Worm (Caenorhabditis elegans): Measurements from ENCODE around the gene W06A7.4.
A peak's percentile ranks its signal among the peaks of the same experiment; 100 is the strongest.

The W06A7.4 gene

DNA sequence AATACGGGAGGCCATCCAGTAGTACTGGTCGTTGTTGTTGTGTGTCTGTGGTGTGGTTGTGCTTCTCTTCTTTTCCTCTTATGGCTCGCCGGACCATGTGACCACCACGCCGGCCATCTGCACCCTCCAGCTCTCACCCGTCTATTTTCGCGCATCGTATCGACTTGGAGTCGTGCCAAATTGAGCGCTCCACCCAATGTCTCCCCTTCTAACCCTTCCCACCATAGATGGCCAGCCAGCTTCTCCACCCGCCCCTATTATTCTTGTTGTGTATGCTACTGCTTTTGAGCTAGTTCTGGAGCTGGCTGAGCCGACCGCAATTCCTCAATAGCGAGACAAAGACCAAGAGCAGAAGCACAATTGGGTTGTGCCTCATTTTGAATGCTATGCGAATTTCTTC lies 9.0 kb downstream of the W06A7.4 start (continued):
- no peak for TF ChIP-seq F23B12.7 (tag; optimal IDR thresholded peaks at IDR 0.05; ENCODE audit: insufficient read depth)

DNA sequence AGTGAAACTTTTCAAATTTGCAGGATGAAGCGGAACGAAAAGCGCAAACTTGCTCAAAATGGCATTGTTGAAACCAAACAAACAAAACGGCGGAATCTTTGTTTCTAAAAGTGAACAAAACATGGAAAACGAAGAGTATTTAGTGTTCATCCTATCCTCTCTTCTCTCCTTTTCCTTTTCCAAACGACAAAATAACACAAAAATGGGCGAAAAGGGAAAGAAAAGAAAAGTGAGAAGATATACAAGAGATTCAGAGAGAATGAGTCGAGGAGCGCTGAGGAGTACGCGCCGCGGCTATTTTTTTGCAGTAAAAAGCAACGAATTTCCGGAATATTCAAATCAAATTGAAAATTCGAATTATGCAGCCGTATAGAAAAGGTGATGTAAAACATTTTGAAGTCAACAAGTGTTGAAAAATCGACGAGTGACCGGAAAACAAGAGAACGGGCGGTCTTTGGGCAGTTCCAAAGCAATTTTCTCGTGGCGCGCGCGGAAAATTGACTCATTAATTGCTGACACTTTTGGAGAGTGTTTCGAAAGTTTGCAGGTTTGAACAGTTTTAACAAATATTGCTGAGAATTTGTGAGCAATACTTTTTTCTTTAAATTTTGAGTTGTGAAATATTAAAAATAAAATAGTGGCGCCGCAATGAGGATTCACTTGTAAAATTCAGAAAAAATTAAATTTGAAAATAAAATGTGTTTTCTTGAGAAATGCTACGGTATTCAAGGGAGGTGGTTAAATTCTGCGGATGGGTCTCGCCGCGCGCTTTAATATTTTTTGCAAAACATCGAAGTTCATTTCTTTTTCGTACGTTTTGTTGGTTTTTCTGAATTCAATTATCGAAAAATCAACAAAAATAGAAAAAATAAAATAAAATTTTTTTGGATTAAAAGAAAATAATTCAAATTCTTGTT lies 11.1 kb downstream of the W06A7.4 start:
- no peak for TF ChIP-seq madf-10 (tag; optimal IDR thresholded peaks at IDR 0.05)
- TF ChIP-seq hmg-20 (GFP tag; IDR thresholded peaks at IDR 0.05) = no peak
- TF ChIP-seq nfya-1 (tag; optimal IDR thresholded peaks at IDR 0.05; ENCODE audit: borderline replicate concordance, insufficient read depth) = no peak
- no peak for TF ChIP-seq xnd-1 (tag; optimal IDR thresholded peaks at IDR 0.05)
- TF ChIP-seq mxl-1 (tag; optimal IDR thresholded peaks at IDR 0.05) = no peak
- TF ChIP-seq Y67H2A.10 (GFP tag; conservative IDR thresholded peaks at IDR 0.05) = no peak
- no peak for TF ChIP-seq lin-54 (GFP tag; optimal IDR thresholded peaks at IDR 0.05)
- TF ChIP-seq lin-35 (GFP tag; optimal IDR thresholded peaks at IDR 0.05) = no peak
- TF ChIP-seq akir-1 (GFP tag; optimal IDR thresholded peaks at IDR 0.05) = no peak
- 0 out of 2 replicates have a peak, but pooled peaks have one; percentile 26 for TF ChIP-seq B0336.3 (GFP tag; IDR thresholded peaks at IDR 0.05)
- TF ChIP-seq bed-2 (GFP tag; IDR thresholded peaks at IDR 0.05) = no peak
- no peak for TF ChIP-seq ztf-22 (GFP tag; optimal IDR thresholded peaks at IDR 0.05)
- no peak for TF ChIP-seq egrh-3 (GFP tag; IDR thresholded peaks at IDR 0.05)
- no peak for TF ChIP-seq snpc-4 (GFP tag; optimal IDR thresholded peaks at IDR 0.05)
- no peak for TF ChIP-seq snpc-4 (tag; optimal IDR thresholded peaks at IDR 0.05)
- no peak for TF ChIP-seq athp-1 (tag; optimal IDR thresholded peaks at IDR 0.05)
- TF ChIP-seq ztf-18 (tag; optimal IDR thresholded peaks at IDR 0.05) = no peak
- no peak for TF ChIP-seq zfh-2 (GFP tag; conservative IDR thresholded peaks at IDR 0.05)
- TF ChIP-seq tbx-9 (tag; optimal IDR thresholded peaks at IDR 0.05; ENCODE audit: borderline replicate concordance) = no peak
- TF ChIP-seq Y53G8AR.9 (GFP tag; conservative IDR thresholded peaks at IDR 0.05) = no peak
- no peak for TF ChIP-seq F10E7.11 (tag; optimal IDR thresholded peaks at IDR 0.05)
- no peak for TF ChIP-seq ceh-27 (GFP tag; optimal IDR thresholded peaks at IDR 0.05)
- no peak for TF ChIP-seq D2030.7 (GFP tag; IDR thresholded peaks at IDR 0.05)
- TF ChIP-seq ekl-4 (GFP tag; IDR thresholded peaks at IDR 0.05) = no peak
- peak; percentile 69 for TF ChIP-seq F33H1.4 (GFP tag; IDR thresholded peaks at IDR 0.05)
- no peak for TF ChIP-seq fkh-3 (tag; optimal IDR thresholded peaks at IDR 0.05)
- no peak for TF ChIP-seq sdz-38 (tag; optimal IDR thresholded peaks at IDR 0.05)
- peak; percentile 88 for TF ChIP-seq efl-1 (GFP tag; optimal IDR thresholded peaks at IDR 0.05)
- no peak for TF ChIP-seq F37B4.10 (GFP tag; IDR thresholded peaks at IDR 0.05)
- TF ChIP-seq cebp-1 (GFP tag; IDR thresholded peaks at IDR 0.05) = no peak
- TF ChIP-seq cebp-1 (tag; optimal IDR thresholded peaks at IDR 0.05) = peak; percentile 25
- no peak for TF ChIP-seq nfya-2 (GFP tag; IDR thresholded peaks at IDR 0.05)
- no peak for TF ChIP-seq ceh-40 (GFP tag; IDR thresholded peaks at IDR 0.05)
- TF ChIP-seq Y53F4B.3 (GFP tag; IDR thresholded peaks at IDR 0.05) = no peak
- no peak for TF ChIP-seq B0019.2 (GFP tag; conservative IDR thresholded peaks at IDR 0.05)
- no peak for TF ChIP-seq nhr-80 (tag; optimal IDR thresholded peaks at IDR 0.05)
- peak; percentile 55 for TF ChIP-seq ceh-91 (GFP tag; IDR thresholded peaks at IDR 0.05)
- TF ChIP-seq madf-6 (GFP tag; IDR thresholded peaks at IDR 0.05) = peak; percentile 91
- no peak for TF ChIP-seq zim-3 (tag; optimal IDR thresholded peaks at IDR 0.05)
- TF ChIP-seq dpff-1 (tag; optimal IDR thresholded peaks at IDR 0.05) = no peak
- TF ChIP-seq ztf-26 (tag; optimal IDR thresholded peaks at IDR 0.05) = no peak
- TF ChIP-seq snpc-1.1 (tag; optimal IDR thresholded peaks at IDR 0.05; ENCODE audit: insufficient read depth) = no peak
- TF ChIP-seq K12H6.12 (tag; optimal IDR thresholded peaks at IDR 0.05) = peak; percentile 24
- no peak for TF ChIP-seq attf-3 (GFP tag; conservative IDR thresholded peaks at IDR 0.05)
- TF ChIP-seq hlh-26 (GFP tag; conservative IDR thresholded peaks at IDR 0.05) = no peak
